Worm (Caenorhabditis elegans) whole organism, L2 larva: ENCODE results near the gene ZK354.6.
"Not testable (repeated sequence)": the region's sequence is repeated elsewhere in the genome, so short reads cannot be mapped to it uniquely, and the experiment has no call there.

Experiments used
- ZK546.5 ChIP-seq: sonication (generic microtip); optimal IDR thresholded peaks from 2 replicates; lab custom pipeline; 2017; ENCODE audit warnings: missing biosample characterization, missing genetic modification characterization
- ceh-16 ChIP-seq: fragments of 150-350 bp; optimal IDR thresholded peaks from 2 replicates; lab custom pipeline; 2014; ENCODE audit warnings: missing biosample characterization, missing genetic modification characterization
- mab-5 ChIP-seq: fragments of 150-350 bp; optimal IDR thresholded peaks from 2 replicates; lab custom pipeline; 2014; ENCODE audit warnings: missing biosample characterization, missing genetic modification characterization
- nhr-11 ChIP-seq: fragments of 150-350 bp; optimal IDR thresholded peaks from 2 replicates; lab custom pipeline; 2014; ENCODE audit warnings: missing biosample characterization, missing genetic modification characterization
- nhr-12 ChIP-seq: fragments of 150-350 bp; optimal IDR thresholded peaks from 2 replicates; lab custom pipeline; 2014; ENCODE audit warnings: missing biosample characterization, missing genetic modification characterization
- nhr-6 ChIP-seq: fragments of 150-350 bp; optimal IDR thresholded peaks from 2 replicates; lab custom pipeline; 2014; ENCODE audit warnings: missing biosample characterization, missing genetic modification characterization
- snpc-4 ChIP-seq: fragments of 150-350 bp; optimal IDR thresholded peaks from 2 replicates; lab custom pipeline; 2014; ENCODE audit warnings: missing biosample characterization, missing genetic modification characterization
- unc-62 ChIP-seq: fragments of 150-350 bp; optimal IDR thresholded peaks from 2 replicates; lab custom pipeline; 2014; ENCODE audit warnings: missing biosample characterization, missing genetic modification reagents, missing genetic modification characterization

DNA sequence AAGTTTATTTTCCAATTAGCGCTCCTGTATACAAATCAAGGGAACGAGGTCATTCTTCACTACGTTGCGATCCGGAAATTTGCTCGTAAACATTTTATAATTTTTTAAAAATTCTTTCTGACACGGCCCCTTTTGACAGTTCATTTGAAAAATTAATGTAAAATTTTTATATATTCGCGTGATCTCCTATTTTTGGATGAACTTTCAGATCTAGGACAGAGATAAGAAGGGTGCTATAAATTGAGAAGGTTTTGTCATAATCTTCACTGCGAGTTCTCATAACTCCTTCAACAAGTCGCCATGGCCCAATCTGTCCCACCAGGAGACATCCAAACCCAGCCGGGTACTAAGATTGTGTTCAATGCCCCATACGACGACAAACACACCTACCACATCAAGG, 37.0 kb downstream of the ZK354.6 start, which contains the start of gene msp-19:
- TF ChIP-seq snpc-4 (tag; lab: Kevin White, UChicago); unc-62 (GFP tag; lab: Kevin White, UChicago); nhr-6 (tag; lab: Kevin White, UChicago); nhr-11; nhr-12; mab-5 (tag; lab: Kevin White, UChicago); ZK546.5 (tag; lab: Kevin White, UChicago); ceh-16 (tag; lab: Kevin White, UChicago): not testable (repeated sequence)
